Fruit fly (Drosophila melanogaster) whole organism, embryonic: ENCODE data around the gene Bug22.

Source experiments
- CG14667 ChIP-seq: fragments of 200-800 bp; sonication (Bioruptor generic); IDR thresholded peaks from 2 replicates; pipeline ENCODE4 v1.3.6; 2022; ENCODE audit warnings: missing biosample characterization, missing genetic modification characterization
- CG34224 ChIP-seq: fragments of 200-800 bp; sonication (Bioruptor generic); IDR thresholded peaks from 3 replicates; pipeline ENCODE4 v1.3.6; 2022; ENCODE audit warnings: missing biosample characterization, missing genetic modification characterization; ENCODE audit not compliant: partially characterized antibody
- Hr39 ChIP-seq: fragments of >200 bp; optimal IDR thresholded peaks from 2 replicates; lab custom pipeline; 2017
- Ravus ChIP-seq: fragments of 200-800 bp; sonication (Bioruptor generic); IDR thresholded peaks from 2 replicates; pipeline ENCODE4 v1.3.6; 2022; ENCODE audit warnings: missing biosample characterization, missing genetic modification characterization
- caup ChIP-seq: fragments of 200-800 bp; sonication (Bioruptor generic); optimal IDR thresholded peaks from 3 replicates; lab custom pipeline; 2017; ENCODE audit warnings: missing biosample characterization, mild to moderate bottlenecking, missing genetic modification characterization, moderate library complexity; ENCODE audit not compliant: severe bottlenecking
- eyg ChIP-seq: fragments of 200-800 bp; sonication (Bioruptor generic); optimal IDR thresholded peaks from 3 replicates; lab custom pipeline; 2016; ENCODE audit warnings: missing biosample characterization, missing genetic modification characterization
- odd ChIP-seq: fragments of 200-800 bp; sonication (Bioruptor generic); optimal IDR thresholded peaks from 2 replicates; lab custom pipeline; 2017; ENCODE audit warnings: missing biosample characterization, mild to moderate bottlenecking, missing genetic modification characterization
- peb ChIP-seq: fragments of 200-800 bp; sonication (Bioruptor generic); IDR thresholded peaks from 2 replicates; pipeline ENCODE4 v1.3.6; 2022; ENCODE audit warnings: missing biosample characterization, missing genetic modification characterization

DNA sequence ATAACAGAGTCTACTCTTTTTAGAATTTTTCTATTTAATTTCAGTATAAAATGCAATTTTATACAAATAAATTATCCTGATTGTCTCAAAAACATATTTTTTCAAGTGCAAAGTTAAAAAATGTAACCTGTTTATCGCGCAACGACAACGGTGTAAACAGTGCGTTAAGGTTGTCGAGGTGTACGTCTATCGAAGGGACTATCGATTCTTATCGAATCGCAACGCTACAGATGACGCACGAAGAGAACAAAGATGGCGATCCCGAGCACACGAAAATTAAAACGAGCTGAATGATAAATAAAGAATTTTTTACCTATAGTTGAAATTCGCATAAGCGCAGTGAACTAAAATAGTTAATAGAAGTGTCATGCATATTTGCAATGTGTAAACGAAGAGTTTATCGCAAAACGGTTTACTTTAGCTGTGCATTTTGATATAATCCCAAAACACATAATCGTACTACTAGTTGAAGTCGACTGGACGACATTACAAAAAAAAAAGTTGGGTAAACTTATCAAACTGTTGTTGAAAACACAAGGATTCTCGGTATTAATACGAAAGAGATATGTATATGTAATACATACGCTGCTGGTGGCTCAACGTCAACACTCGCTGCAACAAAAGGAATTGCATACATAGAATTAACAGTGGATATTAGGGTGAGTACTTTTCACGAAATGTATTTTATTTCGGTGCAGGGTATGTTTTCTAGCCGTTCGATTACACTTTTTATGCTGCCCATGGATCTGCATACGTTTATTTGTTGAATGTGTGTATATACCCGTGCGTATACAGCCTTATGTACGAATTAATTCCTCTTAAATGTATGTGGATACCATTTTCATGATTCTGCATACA, 42.6 kb downstream of the Bug22 start, which contains the start of gene da:
- peak; percentile 31; the same call in 1 of the 2 replicates for TF ChIP-seq peb (GFP tag; lab: Robert Waterston, UW)
- no peak for TF ChIP-seq Ravus (GFP tag; lab: Robert Waterston, UW)
- peak; percentile 23 for TF ChIP-seq odd (GFP tag; lab: Kevin White, UChicago)
- TF ChIP-seq CG34224 (GFP tag; lab: Robert Waterston, UW) = peak; percentile 68
- TF ChIP-seq Hr39 (lab: Kevin White, UChicago) = no peak
- peak; percentile 69 for TF ChIP-seq caup
- no peak for TF ChIP-seq CG14667
- TF ChIP-seq eyg = no peak
